Fruit fly (Drosophila melanogaster): Measurements from ENCODE around the gene Naa60.

Gene Naa60

dm6 chr3L:9705591-9705990, 21.1 kb upstream of the Naa60 start:
- TF ChIP-seq Med (GFP tag) = peak; percentile 4
- TF ChIP-seq CG5953 (GFP tag; IDR thresholded peaks at IDR 0.05) = no peak
- TF ChIP-seq Hr39 (optimal IDR thresholded peaks at IDR 0.05) = no peak
- no peak for TF ChIP-seq tio (GFP tag; optimal IDR thresholded peaks at IDR 0.05)
- peak; percentile 92 for TF ChIP-seq Ets65A (GFP tag)

dm6 chr3L:9708797-9709196, 17.9 kb upstream of the Naa60 start:
- TF ChIP-seq Dfd (GFP tag; optimal IDR thresholded peaks at IDR 0.05) (peak in 1 of 2 experiments; percentile 93), dimm (GFP tag; IDR thresholded peaks at IDR 0.05) (0 out of 2 replicates have a peak, but pooled peaks have one; percentile 21), exex (tag; optimal IDR thresholded peaks at IDR 0.05) (no peak), Scr (GFP tag; IDR thresholded peaks at IDR 0.05; ENCODE audit: partially characterized antibody) (no peak)

dm6 chr3L:9711203-9711602, 15.5 kb upstream of the Naa60 start:
- no peak for TF ChIP-seq crol (GFP tag; IDR thresholded peaks at IDR 0.05)
- no peak for TF ChIP-seq Spps (tag; optimal IDR thresholded peaks at IDR 0.05)
- no peak for TF ChIP-seq CG1832 (GFP tag; optimal IDR thresholded peaks at IDR 0.05)
- TF ChIP-seq Camta (GFP tag; optimal IDR thresholded peaks at IDR 0.05) = no peak
- no peak for TF ChIP-seq cg (GFP tag; optimal IDR thresholded peaks at IDR 0.05)
- no peak for TF ChIP-seq CG9215 (GFP tag; IDR thresholded peaks at IDR 0.05)
- no peak for TF ChIP-seq danr (GFP tag; IDR thresholded peaks at IDR 0.05)
- TF ChIP-seq HHEX (GFP tag; optimal IDR thresholded peaks at IDR 0.05) = no peak
- no peak for TF ChIP-seq ERR (GFP tag; optimal IDR thresholded peaks at IDR 0.05)
- no peak for TF ChIP-seq ftz-f1 (GFP tag; optimal IDR thresholded peaks at IDR 0.05)
- TF ChIP-seq CG16815 (GFP tag; optimal IDR thresholded peaks at IDR 0.05) = no peak
- no peak for TF ChIP-seq CG31441 (GFP tag; IDR thresholded peaks at IDR 0.05)

- no peak for TF ChIP-seq CG12744 (GFP tag; optimal IDR thresholded peaks at IDR 0.05)
- peak; percentile 2 for TF ChIP-seq mirr (GFP tag; optimal IDR thresholded peaks at IDR 0.05)
- peak; percentile 46; the same call in 1 of the 2 replicates for TF ChIP-seq crol (GFP tag; IDR thresholded peaks at IDR 0.05)
- TF ChIP-seq CG13123 (GFP tag; optimal IDR thresholded peaks at IDR 0.05) = no peak
- TF ChIP-seq CG34376 (GFP tag; optimal IDR thresholded peaks at IDR 0.05) = no peak
- TF ChIP-seq tup (GFP tag; optimal IDR thresholded peaks at IDR 0.05) = no peak
- peak; percentile 45 for TF ChIP-seq row (GFP tag; IDR thresholded peaks at IDR 0.05)
- peak; percentile 7 for TF ChIP-seq kay (GFP tag; optimal IDR thresholded peaks at IDR 0.05)
- no peak for TF ChIP-seq CG5245 (GFP tag; optimal IDR thresholded peaks at IDR 0.05)
- TF ChIP-seq sd (tag; optimal IDR thresholded peaks at IDR 0.05) = peak; percentile 1
- peak; percentile 35 for TF ChIP-seq CG10274 (GFP tag; optimal IDR thresholded peaks at IDR 0.05)
- peak; percentile 26; the same call in 1 of the 2 replicates for TF ChIP-seq GATAe (GFP tag; conservative IDR thresholded peaks at IDR 0.05)
- peak; percentile 31 for TF ChIP-seq exex (tag; optimal IDR thresholded peaks at IDR 0.05)
- TF ChIP-seq sens (GFP tag) = peak; percentile 66
- TF ChIP-seq Fer3 (tag; optimal IDR thresholded peaks at IDR 0.05) = no peak
- TF ChIP-seq hkb (optimal IDR thresholded peaks at IDR 0.05) = no peak
- TF ChIP-seq hkb (GFP tag; IDR thresholded peaks at IDR 0.05) = no peak
- peak; percentile 71 for TF ChIP-seq D19A (tag; optimal IDR thresholded peaks at IDR 0.05)
- peak in 1 of 2 experiments; percentile 89 for TF ChIP-seq Hr78 (GFP tag; optimal IDR thresholded peaks at IDR 0.05)
- no peak for TF ChIP-seq CG9215 (GFP tag; IDR thresholded peaks at IDR 0.05)
- TF ChIP-seq sug (tag; optimal IDR thresholded peaks at IDR 0.05) = peak; percentile 63
Measured at dm6 chr3L:9712066-9712789, 14.5 kb upstream of the Naa60 start.
